Worm (Caenorhabditis elegans): Measurements from ENCODE around the gene W06A7.2.

The W06A7.2 gene

ce11 chrV:14821553-14821952, at the start of gene W06A7.2:
Gene W06A7.2, plus strand, starts transcription at chrV:14821853.
- TF ChIP-seq tbx-2 (tag; optimal IDR thresholded peaks at IDR 0.05) (no peak), lin-15B (tag; optimal IDR thresholded peaks at IDR 0.05) (no peak), ceh-16 (tag; optimal IDR thresholded peaks at IDR 0.05) (no peak), mml-1 (tag; optimal IDR thresholded peaks at IDR 0.05) (no peak), snpc-4 (tag; optimal IDR thresholded peaks at IDR 0.05) (no peak), lin-39 (tag; optimal IDR thresholded peaks at IDR 0.05) (no peak), aly-2 (tag; optimal IDR thresholded peaks at IDR 0.05) (no peak), pqm-1 (tag; optimal IDR thresholded peaks at IDR 0.05) (no peak), nhr-67 (tag; optimal IDR thresholded peaks at IDR 0.05) (no peak), nfya-1 (tag; optimal IDR thresholded peaks at IDR 0.05; ENCODE audit: insufficient read depth) (no peak), jun-1 (tag; optimal IDR thresholded peaks at IDR 0.05) (no peak), nhr-76 (tag; optimal IDR thresholded peaks at IDR 0.05) (no peak), mdl-1 (tag; optimal IDR thresholded peaks at IDR 0.05) (no peak), hmg-11 (tag; optimal IDR thresholded peaks at IDR 0.05) (no peak), R02D3.7 (tag; optimal IDR thresholded peaks at IDR 0.05) (no peak), fkh-2 (tag; optimal IDR thresholded peaks at IDR 0.05) (no peak), elt-2 (tag; optimal IDR thresholded peaks at IDR 0.05) (no peak)

ce11 chrV:14773048-14773447, 48.6 kb upstream of the W06A7.2 start, which contains the start of gene haf-7:
Gene haf-7, plus strand, starts transcription at chrV:14773258.
- no peak for TF ChIP-seq mdl-1 (tag; optimal IDR thresholded peaks at IDR 0.05)
- TF ChIP-seq snpc-4 (tag; optimal IDR thresholded peaks at IDR 0.05) = peak; percentile 33
- peak; percentile 15 for TF ChIP-seq skn-1 (tag; optimal IDR thresholded peaks at IDR 0.05)
- peak; percentile 4 for TF ChIP-seq lin-15B (tag; optimal IDR thresholded peaks at IDR 0.05)
- TF ChIP-seq elt-2 (tag; optimal IDR thresholded peaks at IDR 0.05) = peak; percentile 54
- TF ChIP-seq nhr-23 (tag; optimal IDR thresholded peaks at IDR 0.05) = peak; percentile 28
- no peak for TF ChIP-seq ZK546.5 (tag; optimal IDR thresholded peaks at IDR 0.05)
- TF ChIP-seq jun-1 (tag; optimal IDR thresholded peaks at IDR 0.05) = peak; percentile 25
- peak; percentile 4 for TF ChIP-seq pqm-1 (tag; optimal IDR thresholded peaks at IDR 0.05)

ce11 chrV:14779644-14780043, 42.0 kb upstream of the W06A7.2 start, which contains the start of the genes scrm-7 and Y50E8A.10:
Gene scrm-7, minus strand, starts transcription at chrV:14779744.
Gene Y50E8A.10, plus strand, starts transcription at chrV:14779996.
- TF ChIP-seq nfya-1 (tag; optimal IDR thresholded peaks at IDR 0.05; ENCODE audit: insufficient read depth) (no peak), nhr-237 (tag; optimal IDR thresholded peaks at IDR 0.05) (no peak), hmg-11 (tag; optimal IDR thresholded peaks at IDR 0.05) (no peak), elt-1 (tag; optimal IDR thresholded peaks at IDR 0.05) (no peak), ceh-9 (tag; optimal IDR thresholded peaks at IDR 0.05) (no peak), elt-2 (tag; optimal IDR thresholded peaks at IDR 0.05) (no peak)

ce11 chrV:14781130-14781529, 40.5 kb upstream of the W06A7.2 start, which contains the start of gene Y50E8A.11:
Gene Y50E8A.11, plus strand, starts transcription at chrV:14781430.
- TF ChIP-seq aly-2 (tag; optimal IDR thresholded peaks at IDR 0.05) (no peak), ceh-28 (tag; optimal IDR thresholded peaks at IDR 0.05) (no peak), ZK546.5 (tag; optimal IDR thresholded peaks at IDR 0.05) (no peak), ceh-82 (tag; optimal IDR thresholded peaks at IDR 0.05) (no peak), nfya-1 (tag; optimal IDR thresholded peaks at IDR 0.05; ENCODE audit: insufficient read depth) (no peak), pqm-1 (tag; optimal IDR thresholded peaks at IDR 0.05) (no peak), nhr-237 (tag; optimal IDR thresholded peaks at IDR 0.05) (no peak), nhr-25 (tag; optimal IDR thresholded peaks at IDR 0.05) (no peak), snpc-4 (tag; optimal IDR thresholded peaks at IDR 0.05) (no peak)

ce11 chrV:14784160-14784774, 37.4 kb upstream of the W06A7.2 start, which contains the start of gene Y50E8A.12:
Gene Y50E8A.12, minus strand, starts transcription at chrV:14784210.
- TF ChIP-seq nhr-77 (tag; optimal IDR thresholded peaks at IDR 0.05) (no peak), fkh-2 (tag; optimal IDR thresholded peaks at IDR 0.05) (no peak), snpc-4 (tag; optimal IDR thresholded peaks at IDR 0.05) (no peak), nhr-11 (tag; optimal IDR thresholded peaks at IDR 0.05) (no peak), skn-1 (tag; optimal IDR thresholded peaks at IDR 0.05) (no peak)

ce11 chrV:14784787-14785186, 36.9 kb upstream of the W06A7.2 start:
- TF ChIP-seq R02D3.7 (tag; optimal IDR thresholded peaks at IDR 0.05) = no peak
- no peak for TF ChIP-seq lsy-12 (tag; optimal IDR thresholded peaks at IDR 0.05)
- peak; percentile 91 for TF ChIP-seq nfya-1 (tag; optimal IDR thresholded peaks at IDR 0.05; ENCODE audit: insufficient read depth)

Measured in whole organism, L3 larva.